Worm (Caenorhabditis elegans) whole organism, mixed stage, embryonic: ENCODE measurements around the gene srz-42.

Source experiments
- ceh-39 ChIP-seq: fragments of 150-350 bp; optimal IDR thresholded peaks from 2 replicates; lab custom pipeline; 2014; ENCODE audit warnings: missing biosample characterization, missing genetic modification characterization
- flh-1 ChIP-seq: fragments of 200-800 bp; sonication (Bioruptor generic); optimal IDR thresholded peaks from 2 replicates; lab custom pipeline; 2018; ENCODE audit warnings: mild to moderate bottlenecking, missing genetic modification characterization, moderate library complexity, missing compliant biosample characterization
- mab-5 ChIP-seq: fragments of 150-350 bp; optimal IDR thresholded peaks from 2 replicates; lab custom pipeline; 2014; ENCODE audit warnings: missing biosample characterization, missing genetic modification characterization
- nhr-12 ChIP-seq: fragments of 150-350 bp; optimal IDR thresholded peaks from 2 replicates; lab custom pipeline; 2014; ENCODE audit warnings: missing biosample characterization, missing genetic modification characterization
- nhr-237 ChIP-seq: fragments of 150-350 bp; optimal IDR thresholded peaks from 2 replicates; lab custom pipeline; 2014; ENCODE audit warnings: missing biosample characterization, missing genetic modification characterization
- pha-4 ChIP-seq: fragments of 150-350 bp; optimal IDR thresholded peaks from 2 replicates; lab custom pipeline; 2018; ENCODE audit warnings: missing biosample characterization, missing genetic modification reagents, missing genetic modification characterization
- snpc-4 ChIP-seq: fragments of 150-350 bp; optimal IDR thresholded peaks from 2 replicates; lab custom pipeline; 2014; ENCODE audit warnings: missing biosample characterization, missing genetic modification characterization
- unc-62 ChIP-seq: fragments of 150-350 bp; optimal IDR thresholded peaks from 2 replicates; lab custom pipeline; 2014; ENCODE audit warnings: missing biosample characterization, missing genetic modification reagents, missing genetic modification characterization
- ztf-11 ChIP-seq: fragments of 150-350 bp; optimal IDR thresholded peaks from 2 replicates; lab custom pipeline; 2014; ENCODE audit warnings: missing biosample characterization, missing genetic modification characterization

DNA sequence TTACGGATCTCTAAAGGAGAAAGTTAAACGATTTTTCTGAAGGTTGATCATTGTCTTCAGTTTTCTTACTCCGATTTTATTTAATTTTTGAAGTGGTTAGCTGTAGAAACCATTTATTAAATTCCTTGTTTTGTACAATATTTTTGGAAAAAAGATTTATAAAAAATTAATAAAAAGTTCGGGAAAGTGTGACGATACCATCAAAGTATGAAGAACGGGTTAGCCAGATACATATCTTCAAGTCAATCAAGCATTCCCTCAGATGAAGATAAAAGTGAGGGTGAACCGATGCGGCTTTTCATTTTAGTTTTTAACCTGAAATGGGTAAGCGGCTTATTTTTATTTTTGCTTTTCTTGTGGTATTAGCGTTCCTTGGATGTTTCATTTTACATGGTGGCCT is 36.3 kb downstream of the srz-42 start, which contains the start of gene R05A10.6:
- no peak for TF ChIP-seq nhr-237 (tag; lab: Kevin White, UChicago)
- TF ChIP-seq pha-4 (tag; lab: Kevin White, UChicago): no peak
- no peak for TF ChIP-seq ztf-11 (tag; lab: Kevin White, UChicago)
- TF ChIP-seq unc-62: no peak
- no peak for TF ChIP-seq nhr-12 (tag; lab: Kevin White, UChicago)
- TF ChIP-seq mab-5 (tag; lab: Kevin White, UChicago): no peak
- TF ChIP-seq flh-1 (GFP tag; lab: Kevin White, UChicago): no peak
- TF ChIP-seq snpc-4 (tag; lab: Kevin White, UChicago): no peak
- no peak for TF ChIP-seq ceh-39 (tag; lab: Kevin White, UChicago)
